Worm (Caenorhabditis elegans) whole organism, mixed stage, embryonic: ENCODE measurements around the gene dohh-1.

Source experiments
- M03D4.4 ChIP-seq: sonication (generic microtip); optimal IDR thresholded peaks from 2 replicates; lab custom pipeline; 2017; ENCODE audit warnings: mild to moderate bottlenecking, missing genetic modification characterization, missing compliant biosample characterization
- bed-3 ChIP-seq: fragments of 200-800 bp; sonication (Bioruptor generic); optimal IDR thresholded peaks from 3 replicates; lab custom pipeline; 2018; ENCODE audit warnings: mild to moderate bottlenecking, missing genetic modification characterization, moderate library complexity, missing compliant biosample characterization
- ceh-39 ChIP-seq: fragments of 150-350 bp; optimal IDR thresholded peaks from 2 replicates; lab custom pipeline; 2014; ENCODE audit warnings: missing biosample characterization, missing genetic modification characterization
- ces-1 ChIP-seq: fragments of 150-350 bp; optimal IDR thresholded peaks from 2 replicates; lab custom pipeline; 2014; ENCODE audit warnings: missing biosample characterization, missing genetic modification reagents, missing genetic modification characterization
- elt-1 ChIP-seq: sonication (generic microtip); optimal IDR thresholded peaks from 2 replicates; lab custom pipeline; 2017; ENCODE audit warnings: missing genetic modification characterization, mild to moderate bottlenecking, missing compliant biosample characterization, antibody characterized with exemption, moderate library complexity, borderline replicate concordance; ENCODE audit not compliant: insufficient read depth
- elt-3 ChIP-seq: fragments of 150-350 bp; optimal IDR thresholded peaks from 2 replicates; lab custom pipeline; 2014; ENCODE audit warnings: missing biosample characterization, missing genetic modification characterization
- lsy-2 ChIP-seq: fragments of 150-350 bp; optimal IDR thresholded peaks from 2 replicates; lab custom pipeline; 2014; ENCODE audit warnings: missing biosample characterization, missing genetic modification characterization
- nhr-237 ChIP-seq: fragments of 150-350 bp; optimal IDR thresholded peaks from 2 replicates; lab custom pipeline; 2014; ENCODE audit warnings: missing biosample characterization, missing genetic modification characterization
- nhr-76 ChIP-seq: sonication (generic microtip); optimal IDR thresholded peaks from 2 replicates; lab custom pipeline; 2017; ENCODE audit warnings: missing biosample characterization, missing genetic modification characterization
- pha-4 ChIP-seq: fragments of 150-350 bp; optimal IDR thresholded peaks from 2 replicates; lab custom pipeline; 2018; ENCODE audit warnings: missing biosample characterization, missing genetic modification reagents, missing genetic modification characterization
- snpc-4 ChIP-seq: fragments of 150-350 bp; optimal IDR thresholded peaks from 2 replicates; lab custom pipeline; 2014; ENCODE audit warnings: missing biosample characterization, missing genetic modification characterization
- unc-62 ChIP-seq: fragments of 150-350 bp; optimal IDR thresholded peaks from 2 replicates; lab custom pipeline; 2014; ENCODE audit warnings: missing biosample characterization, missing genetic modification reagents, missing genetic modification characterization
- zip-8 ChIP-seq: fragments of 150-350 bp; optimal IDR thresholded peaks from 2 replicates; lab custom pipeline; 2014; ENCODE audit warnings: missing biosample characterization, missing genetic modification characterization

- TF ChIP-seq M03D4.4 (no peak), snpc-4 (tag; lab: Kevin White, UChicago) (no peak), pha-4 (tag; lab: Kevin White, UChicago) (no peak), lsy-2 (tag; lab: Kevin White, UChicago) (no peak), unc-62 (GFP tag; lab: Kevin White, UChicago) (no peak), nhr-237 (no peak), ceh-39 (tag; lab: Kevin White, UChicago) (no peak), nhr-76 (no peak), elt-1 (tag; lab: Kevin White, UChicago) (no peak), zip-8 (tag; lab: Kevin White, UChicago) (no peak), ces-1 (GFP tag; lab: Kevin White, UChicago) (no peak), bed-3 (GFP tag; lab: Kevin White, UChicago) (no peak), elt-3 (no peak)
These were observed 13.3 kb upstream of the dohh-1 start for ce11 chrII:10566458-10566857.
